Fruit fly (Drosophila melanogaster) whole organism, embryonic: Measurements from ENCODE around the gene Tfb5.
A peak's percentile ranks its signal among the peaks of the same experiment; 100 is the strongest.

Experiments
- ATbp ChIP-seq: fragments of 200-800 bp; sonication (Bioruptor generic); optimal IDR thresholded peaks from 2 replicates; lab custom pipeline; 2017; ENCODE audit warnings: missing biosample characterization, mild to moderate bottlenecking, missing genetic modification characterization, missing genetic modification reagents
- CG10366 ChIP-seq: fragments of 200-800 bp; sonication (Bioruptor generic); IDR thresholded peaks from 2 replicates; pipeline ENCODE4 v1.3.6; 2022; ENCODE audit warnings: missing biosample characterization, missing genetic modification characterization
- CG11696 ChIP-seq: fragments of 200-800 bp; sonication (Bioruptor generic); IDR thresholded peaks from 2 replicates; pipeline ENCODE4 v1.3.6; 2022; ENCODE audit warnings: missing biosample characterization, missing genetic modification characterization
- CG13424 ChIP-seq: fragments of 200-800 bp; sonication (Bioruptor generic); optimal IDR thresholded peaks from 2 replicates; lab custom pipeline; 2019; ENCODE audit warnings: missing biosample characterization, mild to moderate bottlenecking, missing genetic modification characterization, moderate library complexity
- CG13894 ChIP-seq: fragments of 200-800 bp; sonication (Bioruptor generic); optimal IDR thresholded peaks from 3 replicates; lab custom pipeline; 2018; ENCODE audit warnings: missing biosample characterization, mild to moderate bottlenecking, missing genetic modification characterization, moderate library complexity
- CG14050 ChIP-seq: fragments of 200-800 bp; sonication (Bioruptor generic); IDR thresholded peaks from 3 replicates; pipeline ENCODE4 v1.3.6; 2022; ENCODE audit warnings: missing biosample characterization, missing genetic modification characterization
- CG15696 ChIP-seq: fragments of 200-800 bp; sonication (Bioruptor generic); optimal IDR thresholded peaks from 2 replicates; lab custom pipeline; 2019; ENCODE audit warnings: missing biosample characterization, mild to moderate bottlenecking, missing genetic modification characterization, moderate library complexity
- CG17361 ChIP-seq: fragments of 200-800 bp; sonication (Bioruptor generic); IDR thresholded peaks from 3 replicates; pipeline ENCODE4 v1.3.6; 2022; ENCODE audit warnings: missing biosample characterization, missing genetic modification characterization
- CG3065 ChIP-seq: fragments of 200-800 bp; sonication (Bioruptor generic); optimal IDR thresholded peaks from 2 replicates; lab custom pipeline; 2016; ENCODE audit warnings: missing biosample characterization, missing genetic modification characterization
- CG5180 ChIP-seq: fragments of 200-800 bp; sonication (Bioruptor generic); optimal IDR thresholded peaks from 3 replicates; lab custom pipeline; 2017; ENCODE audit warnings: missing biosample characterization, missing genetic modification characterization, mild to moderate bottlenecking, moderate library complexity, missing genetic modification reagents
- CG5953 ChIP-seq: fragments of 200-800 bp; sonication (Bioruptor generic); IDR thresholded peaks from 2 replicates; pipeline ENCODE4 v1.3.6; 2022; ENCODE audit warnings: missing biosample characterization, missing genetic modification characterization
- CG6683 ChIP-seq: fragments of 200-800 bp; sonication (Bioruptor generic); optimal IDR thresholded peaks from 2 replicates; lab custom pipeline; 2017; ENCODE audit warnings: missing biosample characterization, mild to moderate bottlenecking, missing genetic modification characterization, missing genetic modification reagents
- CG7357 ChIP-seq: fragments of 200-800 bp; sonication (Bioruptor generic); IDR thresholded peaks from 3 replicates; pipeline ENCODE4 v1.3.6; 2022; ENCODE audit warnings: missing biosample characterization, missing genetic modification characterization
- CG7372 ChIP-seq: fragments of 200-800 bp; sonication (Bioruptor generic); IDR thresholded peaks from 2 replicates; pipeline ENCODE4 v1.3.6; 2022; ENCODE audit warnings: missing biosample characterization, missing genetic modification characterization
- CG7556 ChIP-seq: fragments of 200-800 bp; sonication (Bioruptor generic); optimal IDR thresholded peaks from 2 replicates; lab custom pipeline; 2017; ENCODE audit warnings: missing biosample characterization, mild to moderate bottlenecking, missing genetic modification characterization
- CG8290 ChIP-seq, 3 experiments: fragments of 200-800 bp; sonication (Bioruptor generic); optimal IDR thresholded peaks; 2 replicates each; lab custom pipeline; 2016 to 2019; ENCODE audit warnings: missing biosample characterization in 3 of 3, missing genetic modification characterization in 3 of 3, mild to moderate bottlenecking in 2 of 3, moderate library complexity in 1 of 3
- CG8478 ChIP-seq: fragments of >200 bp; optimal IDR thresholded peaks from 2 replicates; lab custom pipeline; 2018
- CG9609 ChIP-seq: fragments of 200-800 bp; sonication (Bioruptor generic); optimal IDR thresholded peaks from 3 replicates; lab custom pipeline; 2016; ENCODE audit warnings: missing biosample characterization, missing genetic modification characterization
- CHES-1-like ChIP-seq: fragments of 200-800 bp; sonication (Bioruptor generic); optimal IDR thresholded peaks from 2 replicates; lab custom pipeline; 2016; ENCODE audit warnings: missing biosample characterization, missing genetic modification characterization
- D19B ChIP-seq: fragments of 200-800 bp; sonication (Bioruptor generic); optimal IDR thresholded peaks from 2 replicates; lab custom pipeline; 2017; ENCODE audit warnings: missing biosample characterization, mild to moderate bottlenecking, missing genetic modification characterization
- Fer2 ChIP-seq: fragments of 200-800 bp; sonication (Bioruptor generic); optimal IDR thresholded peaks from 2 replicates; lab custom pipeline; 2018; ENCODE audit warnings: missing biosample characterization, mild to moderate bottlenecking, missing genetic modification characterization, moderate library complexity
- HLH3B ChIP-seq: fragments of 200-800 bp; sonication (Bioruptor generic); IDR thresholded peaks from 2 replicates; pipeline ENCODE4 v1.3.6; 2022; ENCODE audit warnings: missing biosample characterization, missing genetic modification characterization
- Hr78 ChIP-seq, 2 experiments: fragments of 200-800 bp in 1 of 2; fragments of >200 bp in 1 of 2; sonication (Bioruptor generic) in 1 of 2; optimal IDR thresholded peaks; 2 replicates each; lab custom pipeline; 2017 to 2019; ENCODE audit warnings: missing biosample characterization in 2 of 2, missing genetic modification characterization in 2 of 2, mild to moderate bottlenecking in 1 of 2, moderate library complexity in 1 of 2
- MBD-R2 ChIP-seq: fragments of 200-800 bp; sonication (Bioruptor generic); IDR thresholded peaks from 2 replicates; pipeline ENCODE4 v1.3.6; 2022; ENCODE audit warnings: missing biosample characterization, missing genetic modification characterization
- Meics ChIP-seq: fragments of 200-800 bp; sonication (Bioruptor generic); optimal IDR thresholded peaks from 2 replicates; lab custom pipeline; 2017; ENCODE audit warnings: missing biosample characterization, mild to moderate bottlenecking, missing genetic modification characterization
- Mes4 ChIP-seq: fragments of 200-800 bp; sonication (Bioruptor generic); optimal IDR thresholded peaks from 2 replicates; lab custom pipeline; 2016; ENCODE audit warnings: missing biosample characterization, missing genetic modification characterization
- Oli ChIP-seq: fragments of 200-800 bp; sonication (Bioruptor generic); optimal IDR thresholded peaks from 2 replicates; lab custom pipeline; 2018; ENCODE audit warnings: missing biosample characterization, mild to moderate bottlenecking, missing genetic modification characterization, moderate library complexity
- Poxn ChIP-seq: fragments of 200-800 bp; sonication (Bioruptor generic); IDR thresholded peaks from 2 replicates; pipeline ENCODE4 v1.3.6; 2022; ENCODE audit warnings: missing biosample characterization, missing genetic modification characterization
- Ravus ChIP-seq: fragments of 200-800 bp; sonication (Bioruptor generic); IDR thresholded peaks from 2 replicates; pipeline ENCODE4 v1.3.6; 2022; ENCODE audit warnings: missing biosample characterization, missing genetic modification characterization
- Sin3A ChIP-seq: fragments of >200 bp; optimal IDR thresholded peaks from 2 replicates; lab custom pipeline; 2018
- Sry-δ ChIP-seq: fragments of 200-800 bp; sonication (Bioruptor generic); optimal IDR thresholded peaks from 2 replicates; lab custom pipeline; 2016; ENCODE audit warnings: missing biosample characterization, missing genetic modification characterization
- Trl ChIP-seq, 3 experiments: fragments of >200 bp in 2 of 3; fragments of 200-800 bp in 1 of 3; sonication (Bioruptor generic) in 1 of 3; optimal IDR thresholded peaks; 2 replicates in 1 of 3; 3 replicates in 2 of 3; lab custom pipeline; 2016 to 2017; ENCODE audit warnings: missing biosample characterization in 1 of 3, missing genetic modification characterization in 1 of 3
- chinmo ChIP-seq: fragments of 200-800 bp; sonication (Bioruptor generic); IDR thresholded peaks from 4 replicates; pipeline ENCODE4 v1.3.6; 2022; ENCODE audit warnings: missing biosample characterization, missing genetic modification characterization; ENCODE audit not compliant: partially characterized antibody
- chm ChIP-seq: fragments of 200-800 bp; sonication (Bioruptor generic); IDR thresholded peaks from 2 replicates; pipeline ENCODE4 v1.3.6; 2022; ENCODE audit warnings: missing biosample characterization, missing genetic modification characterization
- cwo ChIP-seq: fragments of 200-800 bp; sonication (Bioruptor generic); optimal IDR thresholded peaks from 3 replicates; lab custom pipeline; 2017; ENCODE audit warnings: missing biosample characterization, missing genetic modification characterization, mild to moderate bottlenecking, moderate library complexity, missing genetic modification reagents
- lov ChIP-seq, 2 experiments: fragments of 200-800 bp in 1 of 2; fragments of >200 bp in 1 of 2; sonication (Bioruptor generic) in 1 of 2; IDR thresholded peaks in 1 of 2; optimal IDR thresholded peaks in 1 of 2; 2 replicates in 1 of 2; 3 replicates in 1 of 2; pipeline versions ENCODE4 v1.3.6 to Lab custom; 2017 to 2022; ENCODE audit warnings: missing biosample characterization in 1 of 2, missing genetic modification characterization in 1 of 2
- oc ChIP-seq: fragments of 200-800 bp; sonication (Bioruptor generic); optimal IDR thresholded peaks from 2 replicates; lab custom pipeline; 2018; ENCODE audit warnings: missing biosample characterization, mild to moderate bottlenecking, missing genetic modification characterization, moderate library complexity
- onecut ChIP-seq: fragments of 200-800 bp; sonication (Bioruptor generic); IDR thresholded peaks from 2 replicates; pipeline ENCODE4 v1.3.6; 2022; ENCODE audit warnings: missing biosample characterization, missing genetic modification characterization
- otp ChIP-seq: fragments of 200-800 bp; sonication (Bioruptor generic); IDR thresholded peaks from 3 replicates; pipeline ENCODE4, ENCODE4 v1.3.6; 2022; ENCODE audit warnings: missing biosample characterization, missing genetic modification characterization
- p53 ChIP-seq: fragments of 200-800 bp; sonication (Bioruptor generic); optimal IDR thresholded peaks from 2 replicates; lab custom pipeline; 2016; ENCODE audit warnings: missing biosample characterization, missing genetic modification characterization
- seq ChIP-seq: fragments of 200-800 bp; sonication (Bioruptor generic); IDR thresholded peaks from 2 replicates; pipeline ENCODE4 v1.3.6; 2022; ENCODE audit warnings: missing biosample characterization, missing genetic modification characterization
- sna ChIP-seq: fragments of 200-800 bp; sonication (Bioruptor generic); IDR thresholded peaks from 2 replicates; pipeline ENCODE4 v1.3.6; 2022; ENCODE audit warnings: missing biosample characterization, missing genetic modification characterization; ENCODE audit not compliant: partially characterized antibody
- sob ChIP-seq: fragments of 200-800 bp; sonication (Bioruptor generic); IDR thresholded peaks from 2 replicates; pipeline ENCODE4 v1.3.6; 2022; ENCODE audit warnings: missing biosample characterization, missing genetic modification characterization
- stc ChIP-seq: fragments of 200-800 bp; sonication (Bioruptor generic); IDR thresholded peaks from 2 replicates; pipeline ENCODE4 v1.3.6; 2022; ENCODE audit warnings: missing biosample characterization, missing genetic modification characterization
- tin ChIP-seq: fragments of 200-800 bp; sonication (Bioruptor generic); optimal IDR thresholded peaks from 3 replicates; lab custom pipeline; 2016; ENCODE audit warnings: missing biosample characterization, missing genetic modification characterization
- toy ChIP-seq: fragments of 200-800 bp; sonication (Bioruptor generic); IDR thresholded peaks from 2 replicates; pipeline ENCODE4 v1.3.6; 2022; ENCODE audit warnings: missing biosample characterization, missing genetic modification characterization
- trh ChIP-seq: fragments of 200-800 bp; sonication (Bioruptor generic); optimal IDR thresholded peaks from 2 replicates; lab custom pipeline; 2016; ENCODE audit warnings: missing biosample characterization, missing genetic modification characterization
- zfh1 ChIP-seq: fragments of 200-800 bp; sonication (Bioruptor generic); IDR thresholded peaks from 3 replicates; pipeline ENCODE4 v1.3.6; 2022; ENCODE audit warnings: missing biosample characterization, missing genetic modification characterization

Gene Tfb5

dm6 chr2L:5004677-5005463 lies 5.8 kb downstream of the Tfb5 start (continued):
- peak; percentile 85 for TF ChIP-seq CG11696 (GFP tag; lab: Robert Waterston, UW)
- TF ChIP-seq trh (GFP tag; lab: Kevin White, UChicago) = peak; percentile 67
- peak; percentile 98 for TF ChIP-seq sob (GFP tag; lab: Robert Waterston, UW)
- peak; percentile 83 for TF ChIP-seq CG5180 (GFP tag; lab: Kevin White, UChicago)
- peak; percentile 93 for TF ChIP-seq ATbp (GFP tag; lab: Kevin White, UChicago)
- TF ChIP-seq toy (GFP tag; lab: Robert Waterston, UW) = peak; percentile 82
- peak; percentile 97 for TF ChIP-seq HLH3B
- peak; percentile 92 for TF ChIP-seq CG17361
- peak; percentile 95 for TF ChIP-seq zfh1 (GFP tag; lab: Robert Waterston, UW)
- peak; percentile 85 for TF ChIP-seq Poxn (GFP tag; lab: Robert Waterston, UW)
- TF ChIP-seq CG7556 (GFP tag; lab: Kevin White, UChicago) = peak; percentile 96
- peak; percentile 86 for TF ChIP-seq onecut
- peak; percentile 93 for TF ChIP-seq Fer2 (tag; lab: Kevin White, UChicago)
- TF ChIP-seq CG3065 = peak; percentile 68
- peak; percentile 91 for TF ChIP-seq Mes4 (GFP tag; lab: Kevin White, UChicago)
- TF ChIP-seq Hr78 (GFP tag; optimal IDR thresholded peaks at IDR 0.05; lab: Kevin White, UChicago) = no peak
- peak; percentile 94 for TF ChIP-seq chm (GFP tag; lab: Robert Waterston, UW)
- 0 out of 2 replicates have a peak, but pooled peaks have one; percentile 13 for TF ChIP-seq sna (GFP tag; lab: Robert Waterston, UW)
- peak; percentile 80 for TF ChIP-seq CG15696 (tag; lab: Kevin White, UChicago)
- TF ChIP-seq lov (optimal IDR thresholded peaks at IDR 0.05; lab: Kevin White, UChicago) = no peak
- TF ChIP-seq lov (GFP tag; IDR thresholded peaks at IDR 0.05; lab: Robert Waterston, UW) = peak; percentile 91
- peak; percentile 97 for TF ChIP-seq tin (GFP tag; lab: Kevin White, UChicago)
- TF ChIP-seq stc (GFP tag; lab: Robert Waterston, UW) = peak; percentile 95
- TF ChIP-seq Sry-δ (GFP tag; lab: Kevin White, UChicago) = peak; percentile 69
- TF ChIP-seq otp (GFP tag; lab: Robert Waterston, UW) = peak; percentile 93
- TF ChIP-seq p53 (GFP tag; lab: Kevin White, UChicago) = peak; percentile 89
- TF ChIP-seq Meics (GFP tag; lab: Kevin White, UChicago) = peak; percentile 97
- peak; percentile 84 for TF ChIP-seq D19B
- peak; percentile 77 for TF ChIP-seq CG8290 (GFP tag; optimal IDR thresholded peaks at IDR 0.05; lab: Kevin White, UChicago)
- peak; percentile 34 to 74 for TF ChIP-seq CG8290 (tag; optimal IDR thresholded peaks at IDR 0.05; lab: Kevin White, UChicago)
- peak; percentile 87 for TF ChIP-seq CG7357
- TF ChIP-seq CG5953 (GFP tag; lab: Robert Waterston, UW) = peak; percentile 95
- TF ChIP-seq CG7372 = peak; percentile 94
- peak; percentile 34 to 48 for TF ChIP-seq Trl (optimal IDR thresholded peaks at IDR 0.05; lab: Kevin White, UChicago)
- peak; percentile 92 for TF ChIP-seq Trl (GFP tag; optimal IDR thresholded peaks at IDR 0.05; lab: Kevin White, UChicago)
- TF ChIP-seq chinmo (GFP tag; lab: Robert Waterston, UW) = no peak
- peak; percentile 92 for TF ChIP-seq CG14050
- TF ChIP-seq oc (tag; lab: Kevin White, UChicago) = peak; percentile 94
- peak; percentile 95 for TF ChIP-seq CG10366 (GFP tag; lab: Robert Waterston, UW)
- peak; percentile 95 for TF ChIP-seq CG13424 (tag; lab: Kevin White, UChicago)
- peak; percentile 95 for TF ChIP-seq cwo (GFP tag; lab: Kevin White, UChicago)
- peak; percentile 93 for TF ChIP-seq CG6683 (GFP tag; lab: Kevin White, UChicago)
- peak; percentile 93 for TF ChIP-seq CG9609 (GFP tag; lab: Kevin White, UChicago)
- peak; percentile 89 for TF ChIP-seq MBD-R2 (GFP tag; lab: Robert Waterston, UW)
- peak; percentile 96 for TF ChIP-seq CHES-1-like
- TF ChIP-seq CG13894 (tag; lab: Kevin White, UChicago) = peak; percentile 98
- peak; percentile 96 for TF ChIP-seq seq (GFP tag; lab: Robert Waterston, UW)
- TF ChIP-seq Oli (tag; lab: Kevin White, UChicago) = peak; percentile 93
- TF ChIP-seq CG8478 = no peak
- TF ChIP-seq Sin3A = no peak
- TF ChIP-seq Ravus (GFP tag; lab: Robert Waterston, UW) = peak; percentile 90
